Worm (Caenorhabditis elegans): ENCODE data around the gene F56D6.12.

The F56D6.12 gene

DNA sequence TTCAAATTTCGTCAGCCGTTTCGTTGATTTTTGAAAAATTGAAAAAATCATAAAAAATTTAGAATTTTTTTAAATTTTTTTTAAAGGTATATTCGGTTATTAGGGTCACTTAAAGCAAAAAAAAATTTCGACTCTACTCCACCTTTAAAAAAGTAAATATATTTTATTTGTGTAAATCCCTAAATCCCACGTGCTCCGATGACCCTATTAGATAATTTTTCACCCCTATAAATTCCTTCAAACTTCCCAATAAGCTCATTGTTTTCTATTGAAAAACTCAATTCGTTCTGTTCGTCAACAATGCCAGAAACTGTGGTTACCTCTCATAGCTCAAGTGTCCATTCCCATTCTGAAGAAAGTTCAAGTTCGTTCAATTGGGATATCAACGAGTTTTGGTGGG is 4.7 kb downstream of the F56D6.12 start, which contains the start of gene F56D6.20:
Gene F56D6.20 (plus strand): TSS at position 301 of the 400 bp plus-strand sequence.
- TF ChIP-seq R02D3.7 (tag; optimal IDR thresholded peaks at IDR 0.05) (no peak), blmp-1 (tag; optimal IDR thresholded peaks at IDR 0.05; ENCODE audit: insufficient read depth) (no peak), nhr-12 (tag; optimal IDR thresholded peaks at IDR 0.05) (no peak), mab-5 (tag; optimal IDR thresholded peaks at IDR 0.05) (no peak), peb-1 (tag; optimal IDR thresholded peaks at IDR 0.05) (no peak), nhr-77 (tag; optimal IDR thresholded peaks at IDR 0.05) (no peak), lin-11 (tag; optimal IDR thresholded peaks at IDR 0.05) (no peak), Y55F3AM.14 (GFP tag; optimal IDR thresholded peaks at IDR 0.05) (no peak), ztf-1 (GFP tag; conservative IDR thresholded peaks at IDR 0.05) (no peak), nhr-23 (tag; optimal IDR thresholded peaks at IDR 0.05) (no peak), ZK546.5 (tag; optimal IDR thresholded peaks at IDR 0.05) (no peak), nhr-6 (tag; optimal IDR thresholded peaks at IDR 0.05) (no peak), nhr-11 (tag; optimal IDR thresholded peaks at IDR 0.05) (no peak), lsy-2 (tag; optimal IDR thresholded peaks at IDR 0.05) (no peak), unc-62 (GFP tag; optimal IDR thresholded peaks at IDR 0.05) (no peak), sma-3 (GFP tag; optimal IDR thresholded peaks at IDR 0.05) (no peak), F13H6.1 (tag; optimal IDR thresholded peaks at IDR 0.05) (no peak), ama-1 (optimal IDR thresholded peaks at IDR 0.05) (no peak)

DNA sequence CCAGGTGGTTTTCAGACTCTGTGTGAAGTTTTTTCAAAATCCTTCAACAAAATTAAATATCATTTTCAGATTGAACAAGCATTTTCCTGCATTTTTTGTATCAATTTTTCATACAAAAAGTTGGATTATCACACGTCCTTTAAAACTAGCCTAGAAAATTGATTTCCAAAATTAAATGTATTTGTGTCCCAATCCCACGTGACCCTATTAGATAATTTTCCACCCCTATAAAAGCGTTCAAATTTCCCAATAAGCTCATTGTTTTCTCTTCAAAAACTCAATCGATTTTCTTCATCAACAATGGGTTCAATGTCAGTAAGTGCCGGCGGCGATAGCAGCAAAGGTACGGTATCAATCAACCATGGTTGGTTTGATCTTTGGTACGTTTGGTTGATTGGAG is 6.5 kb downstream of the F56D6.12 start, which contains the start of gene F56D6.19:
Gene F56D6.19 (plus strand): TSS at position 301 of the 400 bp plus-strand sequence.
- TF ChIP-seq skn-1 (tag; optimal IDR thresholded peaks at IDR 0.05) (no peak), sma-9 (GFP tag; optimal IDR thresholded peaks at IDR 0.05) (no peak), sma-9 (tag; optimal IDR thresholded peaks at IDR 0.05) (no peak), nhr-129 (tag; optimal IDR thresholded peaks at IDR 0.05) (no peak), mdl-1 (tag; optimal IDR thresholded peaks at IDR 0.05) (no peak), unc-62 (GFP tag; optimal IDR thresholded peaks at IDR 0.05) (no peak), ceh-16 (tag; optimal IDR thresholded peaks at IDR 0.05) (no peak), fos-1 (tag; optimal IDR thresholded peaks at IDR 0.05) (no peak), mab-5 (tag; optimal IDR thresholded peaks at IDR 0.05) (no peak), nhr-10 (tag; optimal IDR thresholded peaks at IDR 0.05) (no peak), F13H6.1 (tag; optimal IDR thresholded peaks at IDR 0.05) (no peak), Y55F3AM.14 (GFP tag; optimal IDR thresholded peaks at IDR 0.05) (no peak), nhr-6 (tag; optimal IDR thresholded peaks at IDR 0.05) (no peak), nhr-77 (tag; optimal IDR thresholded peaks at IDR 0.05) (no peak), lin-13 (GFP tag; optimal IDR thresholded peaks at IDR 0.05) (no peak), sem-4 (tag; optimal IDR thresholded peaks at IDR 0.05) (no peak)

DNA sequence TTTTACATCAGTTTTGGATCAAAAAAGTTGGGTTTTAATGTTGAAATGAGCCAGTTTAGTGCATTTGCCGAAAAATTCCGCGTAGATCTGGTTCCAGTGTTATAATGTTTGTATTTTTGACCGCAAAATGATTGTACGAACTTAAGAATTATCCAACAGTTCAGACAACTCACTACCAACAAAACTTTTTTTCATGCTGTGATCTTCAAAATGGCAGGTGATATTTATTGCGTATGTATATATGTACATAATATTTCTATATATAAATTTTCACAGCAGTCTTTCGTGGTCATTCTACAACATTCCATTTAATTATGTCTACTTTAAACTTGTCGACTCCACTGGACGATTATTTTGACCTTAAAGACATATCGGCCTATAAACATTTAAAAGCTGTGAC is 7.4 kb downstream of the F56D6.12 start, which contains the start of gene srz-20:
Gene srz-20 (plus strand): TSS at position 301 of the 400 bp plus-strand sequence.
- no peak for TF ChIP-seq ceh-82 (tag; optimal IDR thresholded peaks at IDR 0.05)

DNA sequence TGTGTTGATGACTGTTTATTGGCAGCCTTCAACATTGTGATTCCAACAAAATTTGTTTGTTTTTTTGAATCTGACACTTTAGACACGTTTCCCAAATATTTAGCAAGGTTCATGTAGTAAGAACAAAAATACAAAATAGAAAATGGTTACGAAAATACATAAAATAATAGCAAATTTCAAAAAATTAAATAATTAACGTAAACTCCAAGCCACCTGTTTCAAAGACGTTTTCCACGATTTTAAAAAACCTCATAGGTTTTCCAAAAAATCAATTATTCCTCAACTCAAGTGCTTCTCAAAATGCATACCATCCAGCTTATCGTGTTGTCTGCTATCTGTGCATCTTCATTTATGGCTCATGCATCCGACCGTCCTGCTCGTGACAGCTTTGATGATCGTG is 9.5 kb downstream of the F56D6.12 start, which contains the start of gene F56D6.14:
Gene F56D6.14 (plus strand): TSS at position 301 of the 400 bp plus-strand sequence.
- TF ChIP-seq egl-27 (tag; optimal IDR thresholded peaks at IDR 0.05) (no peak), unc-55 (GFP tag; optimal IDR thresholded peaks at IDR 0.05) (no peak)

DNA sequence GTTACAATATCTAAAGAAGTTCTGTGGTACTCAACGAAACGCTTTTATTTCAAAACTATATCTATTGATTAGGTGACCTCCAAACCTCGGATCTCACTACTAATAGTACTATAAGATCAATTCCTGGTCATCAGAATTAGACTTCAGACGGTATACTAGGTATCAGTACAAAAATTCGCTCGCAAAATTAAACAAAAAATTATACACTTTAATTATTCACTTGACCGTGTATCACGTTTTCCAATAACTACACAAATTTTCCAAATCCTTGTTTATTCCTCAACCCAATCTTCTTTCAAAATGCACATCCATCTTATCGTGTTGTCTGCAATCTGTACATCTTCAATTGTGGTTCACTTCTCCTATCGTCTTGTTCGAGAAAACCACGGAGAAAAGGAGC is 10.2 kb downstream of the F56D6.12 start, which contains the start of gene F56D6.23:
Gene F56D6.23 (plus strand): TSS at position 301 of the 400 bp plus-strand sequence.
- no peak for TF ChIP-seq F13H6.1 (tag; optimal IDR thresholded peaks at IDR 0.05)
- no peak for TF ChIP-seq nhr-12 (tag; optimal IDR thresholded peaks at IDR 0.05)
- no peak for TF ChIP-seq unc-55 (GFP tag; optimal IDR thresholded peaks at IDR 0.05)
- TF ChIP-seq aly-2 (tag; optimal IDR thresholded peaks at IDR 0.05): no peak
- no peak for TF ChIP-seq egl-27 (tag; optimal IDR thresholded peaks at IDR 0.05)
- no peak for TF ChIP-seq elt-3 (tag; optimal IDR thresholded peaks at IDR 0.05)
- no peak for TF ChIP-seq lin-13 (GFP tag; optimal IDR thresholded peaks at IDR 0.05)
- no peak for TF ChIP-seq ama-1 (optimal IDR thresholded peaks at IDR 0.05)
- TF ChIP-seq lin-39 (tag; optimal IDR thresholded peaks at IDR 0.05): no peak
- no peak for TF ChIP-seq mbf-1 (tag; optimal IDR thresholded peaks at IDR 0.05)
- TF ChIP-seq nhr-77 (tag; optimal IDR thresholded peaks at IDR 0.05): no peak
- TF ChIP-seq nhr-25 (tag; optimal IDR thresholded peaks at IDR 0.05): no peak
- no peak for TF ChIP-seq sma-3 (GFP tag; optimal IDR thresholded peaks at IDR 0.05)
- TF ChIP-seq sma-9 (GFP tag; optimal IDR thresholded peaks at IDR 0.05): no peak
- TF ChIP-seq sma-9 (tag; optimal IDR thresholded peaks at IDR 0.05): no peak
- TF ChIP-seq ztf-1 (GFP tag; conservative IDR thresholded peaks at IDR 0.05): no peak
- TF ChIP-seq lin-11 (tag; optimal IDR thresholded peaks at IDR 0.05): no peak
- no peak for TF ChIP-seq blmp-1 (tag; optimal IDR thresholded peaks at IDR 0.05; ENCODE audit: insufficient read depth)
- TF ChIP-seq nhr-11 (tag; optimal IDR thresholded peaks at IDR 0.05): no peak
